Worm (Caenorhabditis elegans): ENCODE measurements around the gene cyp-29A4.

Gene cyp-29A4

DNA sequence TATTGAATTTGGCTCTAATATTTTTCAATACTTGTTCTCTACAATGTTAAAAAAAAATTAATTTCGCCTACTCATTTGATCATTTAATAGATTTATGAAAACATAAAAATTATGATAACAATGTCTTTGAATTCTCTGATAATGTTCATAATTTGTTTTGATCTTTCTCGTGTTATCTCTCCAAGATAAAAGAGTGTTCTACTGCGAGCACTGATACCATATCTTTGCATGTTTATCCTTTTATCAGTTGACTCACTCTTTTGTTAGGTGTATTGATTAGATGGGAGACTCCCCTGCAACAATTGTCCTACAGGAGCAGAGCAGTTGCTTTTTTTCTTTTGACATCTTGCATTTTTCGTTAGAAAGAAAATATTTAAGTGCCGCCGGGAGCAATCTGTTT is 44.7 kb downstream of the cyp-29A4 start:
- TF ChIP-seq efl-1 (GFP tag; optimal IDR thresholded peaks at IDR 0.05) (no peak), Y53F4B.3 (GFP tag; IDR thresholded peaks at IDR 0.05) (no peak)

DNA sequence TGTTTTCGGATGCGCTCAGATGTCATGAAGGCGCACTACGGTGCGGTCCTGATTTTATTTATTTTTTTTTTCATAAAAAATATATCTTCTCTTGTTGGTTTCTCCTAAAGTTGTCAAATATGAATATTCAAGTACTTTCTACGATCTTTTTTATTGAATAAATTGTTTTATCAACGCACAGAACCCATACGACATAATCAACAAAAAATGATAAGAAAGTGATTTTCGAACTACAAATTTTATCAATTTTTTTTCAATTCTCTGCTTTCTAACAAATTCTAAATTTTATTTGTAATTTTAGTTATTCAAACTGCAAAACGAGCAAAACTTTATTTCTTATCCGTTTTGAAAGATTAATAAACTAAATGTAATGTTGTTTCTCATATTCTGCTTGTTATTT is 47.3 kb downstream of the cyp-29A4 start:
- TF ChIP-seq mxl-1 (tag; optimal IDR thresholded peaks at IDR 0.05) (no peak), nhr-80 (tag; optimal IDR thresholded peaks at IDR 0.05) (peak; percentile 10)

DNA sequence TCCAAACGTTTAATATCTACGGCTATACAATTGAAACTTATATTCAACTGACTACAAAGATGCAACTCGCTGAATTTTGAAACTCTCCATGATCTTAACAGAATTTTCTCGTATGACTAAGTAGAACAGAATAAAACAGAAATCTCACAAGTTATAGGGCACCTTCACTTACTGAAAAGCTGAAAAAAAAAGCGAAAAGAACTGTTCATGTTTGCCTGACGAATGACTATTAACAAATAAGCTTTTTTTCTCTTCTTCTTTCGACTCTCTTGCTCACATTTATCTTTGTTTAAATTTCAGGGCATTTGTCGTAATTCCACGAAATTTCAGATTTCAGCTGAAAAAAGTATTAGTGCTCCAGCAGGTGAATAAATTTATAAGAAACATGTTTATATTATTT is 48.2 kb downstream of the cyp-29A4 start, which contains the start of gene xbx-6:
Gene xbx-6, plus strand, starts transcription at position 301 of the 400 bp plus-strand sequence.
- TF ChIP-seq atf-7 (tag; optimal IDR thresholded peaks at IDR 0.05) (no peak), F39B2.1 (GFP tag; IDR thresholded peaks at IDR 0.05) (no peak), lsl-1 (GFP tag; optimal IDR thresholded peaks at IDR 0.05) (no peak), lir-1 (GFP tag; conservative IDR thresholded peaks at IDR 0.05) (no peak), sea-2 (GFP tag; IDR thresholded peaks at IDR 0.05) (no peak), efl-1 (GFP tag; optimal IDR thresholded peaks at IDR 0.05) (no peak), unc-62 (GFP tag; optimal IDR thresholded peaks at IDR 0.05) (no peak), lin-35 (GFP tag; optimal IDR thresholded peaks at IDR 0.05) (no peak), attf-6 (GFP tag; IDR thresholded peaks at IDR 0.05) (no peak), ama-1 (optimal IDR thresholded peaks at IDR 0.05) (no peak), ama-1 (GFP tag; optimal IDR thresholded peaks at IDR 0.05) (no peak), B0035.1 (tag; optimal IDR thresholded peaks at IDR 0.05) (no peak), aptf-3 (GFP tag; IDR thresholded peaks at IDR 0.05) (no peak), madf-3 (GFP tag; IDR thresholded peaks at IDR 0.05) (no peak), hrde-1 (tag; optimal IDR thresholded peaks at IDR 0.05; ENCODE audit: borderline replicate concordance) (no peak)

DNA sequence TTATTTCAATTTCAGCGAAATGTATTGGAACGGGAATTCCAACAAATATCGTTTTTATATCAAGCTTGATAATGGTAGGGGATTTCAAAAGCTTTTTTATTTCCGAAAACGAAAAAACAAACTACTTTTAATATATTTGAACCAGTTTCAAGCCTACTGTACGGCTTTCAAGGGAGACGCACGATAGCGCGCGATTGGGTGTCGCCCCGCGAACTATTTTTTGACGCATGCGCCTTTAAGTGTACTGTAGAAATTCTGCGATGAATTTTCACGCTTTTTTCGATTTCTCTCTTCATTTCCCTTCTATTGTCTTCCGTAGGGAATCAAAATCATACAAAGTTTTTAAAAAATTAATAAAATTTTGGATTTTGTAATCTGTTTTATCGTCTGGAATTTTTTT is 49.0 kb downstream of the cyp-29A4 start:
- no peak for TF ChIP-seq T26A5.8 (tag; optimal IDR thresholded peaks at IDR 0.05)
- peak; percentile 83 for TF ChIP-seq madf-6 (GFP tag; IDR thresholded peaks at IDR 0.05)
- TF ChIP-seq madf-8 (GFP tag; conservative IDR thresholded peaks at IDR 0.05), result peak; percentile 44
- TF ChIP-seq xnd-1 (tag; optimal IDR thresholded peaks at IDR 0.05), result peak; percentile 42
- no peak for TF ChIP-seq F49E8.2 (tag; optimal IDR thresholded peaks at IDR 0.05; ENCODE audit: insufficient read depth)
- TF ChIP-seq ets-4 (GFP tag; optimal IDR thresholded peaks at IDR 0.05), result no peak
- peak; percentile 43 for TF ChIP-seq dpl-1 (GFP tag; optimal IDR thresholded peaks at IDR 0.05)
- TF ChIP-seq efl-1 (GFP tag; optimal IDR thresholded peaks at IDR 0.05), result peak; percentile 85
- peak; percentile 64 for TF ChIP-seq F33H1.4 (GFP tag; IDR thresholded peaks at IDR 0.05)
- no peak for TF ChIP-seq F37B4.10 (GFP tag; IDR thresholded peaks at IDR 0.05)
- no peak for TF ChIP-seq C17E4.6 (GFP tag; IDR thresholded peaks at IDR 0.05)
- no peak for TF ChIP-seq somi-1 (GFP tag; optimal IDR thresholded peaks at IDR 0.05)
- peak; percentile 86 for TF ChIP-seq lsl-1 (GFP tag; optimal IDR thresholded peaks at IDR 0.05)
- TF ChIP-seq ceh-91 (GFP tag; IDR thresholded peaks at IDR 0.05), result peak; percentile 63

DNA sequence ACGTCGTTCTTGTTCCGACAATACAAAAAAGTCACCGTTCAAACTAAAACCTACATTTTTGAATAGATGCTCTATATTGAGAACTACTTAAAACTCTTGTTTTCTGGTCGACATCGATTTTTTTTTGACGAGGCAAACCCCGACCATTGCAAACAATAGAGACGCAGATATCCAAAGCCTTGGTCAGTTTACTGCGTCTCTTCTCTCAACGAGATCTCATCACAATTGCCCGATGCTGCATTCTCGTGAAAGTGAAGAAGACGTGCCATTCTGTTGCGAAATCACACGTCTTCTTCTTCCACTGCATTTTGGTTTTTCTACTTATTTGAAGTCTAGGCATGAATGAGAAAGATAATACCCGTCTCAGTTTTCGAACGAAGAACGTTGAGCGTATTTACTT is 49.8 kb downstream of the cyp-29A4 start:
- TF ChIP-seq repo-1 (tag; optimal IDR thresholded peaks at IDR 0.05) (no peak), lin-40 (tag; optimal IDR thresholded peaks at IDR 0.05) (no peak), snpc-1.3 (tag; optimal IDR thresholded peaks at IDR 0.05; ENCODE audit: insufficient read depth) (no peak), Y56A3A.18 (GFP tag; IDR thresholded peaks at IDR 0.05) (no peak), C17E4.6 (GFP tag; IDR thresholded peaks at IDR 0.05) (no peak), nhr-27 (tag; optimal IDR thresholded peaks at IDR 0.05) (no peak), cebp-1 (GFP tag; IDR thresholded peaks at IDR 0.05) (peak; percentile 78; the same call in 1 of the 2 replicates), cebp-1 (tag; optimal IDR thresholded peaks at IDR 0.05) (peak; percentile 96), ztf-6 (GFP tag; IDR thresholded peaks at IDR 0.05) (no peak), lin-26 (GFP tag; IDR thresholded peaks at IDR 0.05) (no peak), ccch-3 (GFP tag; optimal IDR thresholded peaks at IDR 0.05) (no peak), hmg-1.2 (GFP tag; IDR thresholded peaks at IDR 0.05) (peak; percentile 63; the same call in 1 of the 2 replicates), tbp1 (GFP tag; optimal IDR thresholded peaks at IDR 0.05) (no peak), somi-1 (GFP tag; optimal IDR thresholded peaks at IDR 0.05) (no peak), attf-3 (GFP tag; conservative IDR thresholded peaks at IDR 0.05) (no peak), mcd-1 (GFP tag; IDR thresholded peaks at IDR 0.05) (no peak), ceh-27 (GFP tag; optimal IDR thresholded peaks at IDR 0.05) (peak; percentile 74)

All from whole organism, young adult.